Fruit fly (Drosophila melanogaster) whole organism, embryonic: ENCODE data around the gene CG13603.

Experiments used
- Adf1 ChIP-seq: fragments of 200-800 bp; sonication (Bioruptor generic); IDR thresholded peaks from 2 replicates; pipeline ENCODE4 v1.3.6; 2022; ENCODE audit warnings: missing biosample characterization, missing genetic modification characterization
- Asciz ChIP-seq: fragments of 200-800 bp; sonication (Bioruptor generic); optimal IDR thresholded peaks from 2 replicates; lab custom pipeline; 2017; ENCODE audit warnings: missing biosample characterization, mild to moderate bottlenecking, missing genetic modification characterization, missing genetic modification reagents
- Atf6 ChIP-seq: fragments of 200-800 bp; sonication (Bioruptor generic); IDR thresholded peaks from 2 replicates; pipeline ENCODE4 v1.3.6; 2022; ENCODE audit warnings: missing biosample characterization, missing genetic modification characterization
- Awh ChIP-seq: fragments of 200-800 bp; sonication (Bioruptor generic); IDR thresholded peaks from 2 replicates; pipeline ENCODE4, ENCODE4 v1.3.6; 2022; ENCODE audit warnings: missing biosample characterization, missing genetic modification characterization
- Blimp-1 ChIP-seq: fragments of 200-800 bp; sonication (Bioruptor generic); optimal IDR thresholded peaks from 3 replicates; lab custom pipeline; 2018; ENCODE audit warnings: missing biosample characterization, missing genetic modification characterization, mild to moderate bottlenecking, moderate library complexity, missing genetic modification reagents
- CG10543 ChIP-seq: fragments of 200-800 bp; sonication (Bioruptor generic); optimal IDR thresholded peaks from 3 replicates; lab custom pipeline; 2017; ENCODE audit warnings: missing biosample characterization, mild to moderate bottlenecking, missing genetic modification characterization, moderate library complexity
- CG12659 ChIP-seq: fragments of 200-800 bp; sonication (Bioruptor generic); optimal IDR thresholded peaks from 3 replicates; lab custom pipeline; 2017; ENCODE audit warnings: mild to moderate bottlenecking, missing biosample characterization, missing genetic modification reagents, missing genetic modification characterization
- CG12769 ChIP-seq: fragments of 200-800 bp; sonication (Bioruptor generic); optimal IDR thresholded peaks from 2 replicates; lab custom pipeline; 2019; ENCODE audit warnings: missing biosample characterization, mild to moderate bottlenecking, missing genetic modification characterization, moderate library complexity
- CG13775 ChIP-seq: fragments of 200-800 bp; sonication (Bioruptor generic); optimal IDR thresholded peaks from 3 replicates; lab custom pipeline; 2017; ENCODE audit warnings: missing biosample characterization, mild to moderate bottlenecking, missing genetic modification characterization
- CG15011 ChIP-seq: fragments of 200-800 bp; sonication (Bioruptor generic); optimal IDR thresholded peaks from 3 replicates; lab custom pipeline; 2018; ENCODE audit warnings: missing biosample characterization, mild to moderate bottlenecking, missing genetic modification characterization
- CG15601 ChIP-seq: fragments of 200-800 bp; sonication (Bioruptor generic); optimal IDR thresholded peaks from 3 replicates; lab custom pipeline; 2019; ENCODE audit warnings: missing biosample characterization, mild to moderate bottlenecking, missing genetic modification characterization, moderate library complexity
- CG17328 ChIP-seq: fragments of 200-800 bp; sonication (Bioruptor generic); IDR thresholded peaks from 2 replicates; pipeline ENCODE4 v1.3.6; 2022; ENCODE audit warnings: missing biosample characterization, missing genetic modification characterization
- CG18764 ChIP-seq: fragments of 200-800 bp; sonication (Bioruptor generic); optimal IDR thresholded peaks from 3 replicates; lab custom pipeline; 2016; ENCODE audit warnings: missing biosample characterization, missing genetic modification characterization
- CG2120 ChIP-seq: fragments of 200-800 bp; sonication (Bioruptor generic); optimal IDR thresholded peaks from 3 replicates; lab custom pipeline; 2016; ENCODE audit warnings: missing biosample characterization, missing genetic modification characterization
- CG2199 ChIP-seq: fragments of 200-800 bp; sonication (Bioruptor generic); IDR thresholded peaks from 3 replicates; pipeline ENCODE4 v1.3.6; 2022; ENCODE audit warnings: missing biosample characterization, missing genetic modification characterization
- CG34224 ChIP-seq: fragments of 200-800 bp; sonication (Bioruptor generic); IDR thresholded peaks from 3 replicates; pipeline ENCODE4 v1.3.6; 2022; ENCODE audit warnings: missing biosample characterization, missing genetic modification characterization; ENCODE audit not compliant: partially characterized antibody
- CG34376 ChIP-seq: fragments of 200-800 bp; sonication (Bioruptor generic); optimal IDR thresholded peaks from 2 replicates; lab custom pipeline; 2018; ENCODE audit warnings: missing biosample characterization, mild to moderate bottlenecking, missing genetic modification characterization
- CG4282 ChIP-seq: fragments of 200-800 bp; sonication (Bioruptor generic); optimal IDR thresholded peaks from 2 replicates; lab custom pipeline; 2016; ENCODE audit warnings: missing biosample characterization, missing genetic modification characterization
- CG4730 ChIP-seq: fragments of 200-800 bp; sonication (Bioruptor generic); IDR thresholded peaks from 2 replicates; pipeline ENCODE4 v1.3.6; 2022; ENCODE audit warnings: missing biosample characterization, missing genetic modification characterization
- CG7745 ChIP-seq: fragments of 200-800 bp; sonication (Bioruptor generic); optimal IDR thresholded peaks from 2 replicates; lab custom pipeline; 2018; ENCODE audit warnings: missing biosample characterization, mild to moderate bottlenecking, missing genetic modification characterization, moderate library complexity
- Fer1 ChIP-seq: fragments of 200-800 bp; sonication (Bioruptor generic); optimal IDR thresholded peaks from 2 replicates; lab custom pipeline; 2017; ENCODE audit warnings: missing biosample characterization, mild to moderate bottlenecking, missing genetic modification characterization
- HHEX ChIP-seq: fragments of 200-800 bp; sonication (Bioruptor generic); optimal IDR thresholded peaks from 3 replicates; lab custom pipeline; 2017; ENCODE audit warnings: missing biosample characterization, mild to moderate bottlenecking, missing genetic modification characterization, missing genetic modification reagents
- HmgZ ChIP-seq: fragments of 200-800 bp; sonication (Bioruptor generic); optimal IDR thresholded peaks from 2 replicates; lab custom pipeline; 2018; ENCODE audit warnings: missing biosample characterization, mild to moderate bottlenecking, missing genetic modification characterization
- Hr78 ChIP-seq, 2 experiments: fragments of 200-800 bp in 1 of 2; fragments of >200 bp in 1 of 2; sonication (Bioruptor generic) in 1 of 2; optimal IDR thresholded peaks; 2 replicates each; lab custom pipeline; 2017 to 2019; ENCODE audit warnings: missing biosample characterization in 2 of 2, missing genetic modification characterization in 2 of 2, mild to moderate bottlenecking in 1 of 2, moderate library complexity in 1 of 2
- Med ChIP-seq: fragments of 200-800 bp; sonication (Bioruptor generic); peaks from one replicate; lab custom pipeline; 2016; ENCODE audit warnings: missing biosample characterization, missing genetic modification characterization, mild to moderate bottlenecking, inconsistent platforms, moderate library complexity
- Oli ChIP-seq: fragments of 200-800 bp; sonication (Bioruptor generic); optimal IDR thresholded peaks from 2 replicates; lab custom pipeline; 2018; ENCODE audit warnings: missing biosample characterization, mild to moderate bottlenecking, missing genetic modification characterization, moderate library complexity
- Ptx1 ChIP-seq: fragments of 200-800 bp; sonication (Bioruptor generic); IDR thresholded peaks from 2 replicates; pipeline ENCODE4 v1.3.6; 2022; ENCODE audit warnings: missing biosample characterization, missing genetic modification characterization
- Sry-β ChIP-seq: fragments of 200-800 bp; sonication (Bioruptor generic); optimal IDR thresholded peaks from 2 replicates; lab custom pipeline; 2018; ENCODE audit warnings: missing biosample characterization, mild to moderate bottlenecking, missing genetic modification characterization, moderate library complexity
- Vsx1 ChIP-seq: fragments of 200-800 bp; sonication (Bioruptor generic); optimal IDR thresholded peaks from 2 replicates; lab custom pipeline; 2017; ENCODE audit warnings: missing biosample characterization, mild to moderate bottlenecking, missing genetic modification characterization, missing genetic modification reagents
- az2 ChIP-seq: fragments of 200-800 bp; sonication (Bioruptor generic); optimal IDR thresholded peaks from 3 replicates; lab custom pipeline; 2016; ENCODE audit warnings: missing biosample characterization, missing genetic modification characterization
- crol ChIP-seq: fragments of 200-800 bp; sonication (Bioruptor generic); IDR thresholded peaks from 2 replicates; pipeline ENCODE4 v1.3.6; 2022; ENCODE audit warnings: missing biosample characterization, missing genetic modification characterization
- emc ChIP-seq: fragments of 200-800 bp; sonication (Bioruptor generic); optimal IDR thresholded peaks from 2 replicates; lab custom pipeline; 2016; ENCODE audit warnings: missing biosample characterization, missing genetic modification characterization
- gce ChIP-seq: fragments of 200-800 bp; sonication (Bioruptor generic); IDR thresholded peaks from 3 replicates; pipeline ENCODE4 v1.3.6; 2022; ENCODE audit warnings: missing biosample characterization, missing genetic modification characterization
- insv ChIP-seq, 2 experiments: fragments of 200-800 bp; sonication (Bioruptor generic); optimal IDR thresholded peaks; 3 replicates each; lab custom pipeline; 2016 to 2018; ENCODE audit warnings: missing biosample characterization in 2 of 2, missing genetic modification characterization in 2 of 2
- kni ChIP-seq: fragments of 200-800 bp; sonication (Bioruptor generic); optimal IDR thresholded peaks from 3 replicates; lab custom pipeline; 2017; ENCODE audit warnings: mild to moderate bottlenecking, missing biosample characterization, missing genetic modification reagents, missing genetic modification characterization
- nerfin-1 ChIP-seq: fragments of 200-800 bp; sonication (Bioruptor generic); optimal IDR thresholded peaks from 3 replicates; lab custom pipeline; 2019; ENCODE audit warnings: missing biosample characterization, mild to moderate bottlenecking, missing genetic modification characterization, moderate library complexity
- nom ChIP-seq: fragments of 200-800 bp; sonication (Bioruptor generic); optimal IDR thresholded peaks from 2 replicates; lab custom pipeline; 2017; ENCODE audit warnings: missing biosample characterization, missing genetic modification characterization, mild to moderate bottlenecking, moderate library complexity, missing genetic modification reagents
- pho ChIP-seq: fragments of 200-800 bp; sonication (Bioruptor generic); optimal IDR thresholded peaks from 2 replicates; lab custom pipeline; 2016; ENCODE audit warnings: missing biosample characterization, missing genetic modification characterization
- salm ChIP-seq: fragments of 200-800 bp; sonication (Bioruptor generic); optimal IDR thresholded peaks from 2 replicates; lab custom pipeline; 2018; ENCODE audit warnings: missing biosample characterization, mild to moderate bottlenecking, missing genetic modification characterization
- sd ChIP-seq: fragments of 200-800 bp; sonication (Bioruptor generic); optimal IDR thresholded peaks from 3 replicates; lab custom pipeline; 2018; ENCODE audit warnings: missing biosample characterization, mild to moderate bottlenecking, missing genetic modification characterization, moderate library complexity
- sr ChIP-seq: fragments of 200-800 bp; sonication (Bioruptor generic); IDR thresholded peaks from 3 replicates; pipeline ENCODE4 v1.3.6; 2022; ENCODE audit warnings: missing biosample characterization, missing genetic modification characterization
- trem ChIP-seq: fragments of 200-800 bp; optimal IDR thresholded peaks from 3 replicates; lab custom pipeline; 2019; ENCODE audit warnings: missing biosample characterization, mild to moderate bottlenecking, missing genetic modification characterization, moderate library complexity
- twi ChIP-seq: fragments of 200-800 bp; optimal IDR thresholded peaks from 2 replicates; lab custom pipeline; 2019; ENCODE audit warnings: missing biosample characterization, mild to moderate bottlenecking, missing genetic modification characterization, moderate library complexity
- wor ChIP-seq: fragments of 200-800 bp; sonication (Bioruptor generic); IDR thresholded peaks from 2 replicates; pipeline ENCODE4 v1.3.6; 2022; ENCODE audit warnings: missing biosample characterization, missing genetic modification characterization
- yki ChIP-seq: fragments of >200 bp; optimal IDR thresholded peaks from 3 replicates; lab custom pipeline; 2018

Gene CG13603

DNA sequence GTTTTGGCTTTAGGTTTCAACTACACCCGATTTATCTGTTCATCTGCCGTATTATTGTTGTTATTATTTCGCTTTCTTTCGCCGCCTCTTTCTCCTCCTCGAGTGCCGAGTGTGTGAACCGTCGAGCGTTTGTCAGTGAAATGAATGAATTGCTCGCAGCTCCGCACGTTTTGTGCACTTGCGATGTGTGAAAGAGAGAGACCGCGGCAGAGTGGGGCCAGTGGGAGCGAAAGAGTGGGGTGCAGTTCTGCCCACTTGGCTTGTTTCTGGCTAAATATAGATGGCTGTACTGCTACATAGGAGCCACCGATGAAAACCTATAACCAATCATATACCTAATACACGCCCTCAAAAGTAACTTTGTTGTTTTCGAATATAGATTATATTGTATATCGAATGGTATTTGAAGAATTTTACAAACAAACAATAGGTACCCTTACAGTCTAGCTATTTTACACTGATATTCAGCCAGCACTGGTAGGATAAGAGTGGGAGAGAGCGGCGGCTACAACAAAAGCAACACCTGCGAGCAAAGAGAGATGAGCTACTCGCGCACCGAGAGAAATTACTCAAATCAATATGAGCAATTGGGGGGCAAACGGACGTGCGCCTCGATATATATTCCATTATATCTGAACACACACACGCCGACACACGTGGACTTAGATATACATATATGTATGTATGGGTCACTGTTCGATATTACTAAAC lies 20.2 kb upstream of the CG13603 start (continued):
- peak; percentile 13 for TF ChIP-seq HmgZ (tag; lab: Kevin White, UChicago)
- no peak for TF ChIP-seq CG13775
- TF ChIP-seq CG12659 (GFP tag; lab: Kevin White, UChicago), result peak; percentile 26
- TF ChIP-seq Oli (tag; lab: Kevin White, UChicago), result peak; percentile 7

DNA sequence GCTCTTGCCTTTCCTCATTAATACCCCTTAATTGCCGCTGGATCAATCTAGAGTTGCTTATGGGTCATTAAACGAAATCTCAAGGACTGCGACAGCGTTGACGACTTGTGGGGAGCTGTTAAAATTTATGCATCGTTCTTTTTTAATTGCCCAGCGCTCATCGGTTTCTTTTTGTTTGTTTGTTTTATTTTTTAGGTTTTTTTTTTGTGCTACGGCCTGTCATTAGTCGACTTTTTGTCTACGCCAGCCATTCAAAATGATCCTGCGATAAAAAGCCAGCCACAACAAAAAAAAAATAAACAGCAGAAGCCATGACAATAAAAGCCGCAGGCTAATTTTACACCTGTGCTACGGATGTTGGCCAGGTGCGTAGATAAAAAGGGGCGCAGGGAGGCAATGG lies 17.6 kb upstream of the CG13603 start:
- TF ChIP-seq CG2120 (GFP tag; lab: Kevin White, UChicago), result no peak
- TF ChIP-seq nom (GFP tag; lab: Kevin White, UChicago), result peak; percentile 87
- TF ChIP-seq CG2199 (GFP tag; lab: Robert Waterston, UW), result 0 out of 3 replicates have a peak, but pooled peaks have one; percentile 18

DNA sequence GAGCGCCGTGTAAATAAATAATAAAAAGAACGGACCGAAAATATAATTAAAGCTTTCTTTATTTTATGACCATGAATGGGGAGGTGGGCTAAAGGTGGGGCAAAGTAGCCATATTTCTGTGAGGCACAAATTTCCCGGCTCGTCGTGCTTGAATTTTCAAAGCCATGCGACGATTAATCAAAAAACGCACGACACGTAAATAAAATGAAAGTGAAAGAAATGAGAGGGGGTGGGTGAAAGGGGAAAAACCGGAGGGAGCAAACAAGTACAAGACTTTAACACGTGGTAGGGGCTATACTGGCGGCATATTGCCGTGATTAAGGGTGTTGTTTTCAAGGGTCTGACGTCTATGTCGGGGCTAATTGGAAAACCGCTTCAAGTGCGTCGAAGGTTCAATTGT lies 14.8 kb upstream of the CG13603 start:
- TF ChIP-seq Med (GFP tag; lab: Kevin White, UChicago), result peak; percentile 5
- TF ChIP-seq CG4730 (GFP tag; lab: Robert Waterston, UW), result no peak
- TF ChIP-seq CG10543 (GFP tag; lab: Kevin White, UChicago), result peak; percentile 16
- no peak for TF ChIP-seq CG4282 (GFP tag; lab: Kevin White, UChicago)
- TF ChIP-seq insv (GFP tag; optimal IDR thresholded peaks at IDR 0.05; lab: Kevin White, UChicago), result peak in 1 of 2 experiments; percentile 46
- TF ChIP-seq twi (tag; lab: Kevin White, UChicago), result peak; percentile 72
- TF ChIP-seq crol (GFP tag; lab: Robert Waterston, UW), result peak; percentile 71
- TF ChIP-seq Hr78 (GFP tag; optimal IDR thresholded peaks at IDR 0.05; lab: Kevin White, UChicago), result peak in 1 of 2 experiments; percentile 10
- TF ChIP-seq salm, result no peak
- no peak for TF ChIP-seq yki
- TF ChIP-seq Ptx1 (GFP tag; lab: Robert Waterston, UW), result no peak
- TF ChIP-seq pho (GFP tag; lab: Kevin White, UChicago), result no peak
- no peak for TF ChIP-seq Atf6 (GFP tag; lab: Robert Waterston, UW)
- TF ChIP-seq CG15601 (tag; lab: Kevin White, UChicago), result no peak
- no peak for TF ChIP-seq CG17328 (GFP tag; lab: Robert Waterston, UW)
- TF ChIP-seq sd (tag; lab: Kevin White, UChicago), result peak; percentile 41
- TF ChIP-seq Sry-β (GFP tag; lab: Kevin White, UChicago), result no peak
- no peak for TF ChIP-seq CG7745 (tag; lab: Kevin White, UChicago)
- TF ChIP-seq CG34376 (GFP tag; lab: Kevin White, UChicago), result no peak
- no peak for TF ChIP-seq Awh (GFP tag; lab: Robert Waterston, UW)
- no peak for TF ChIP-seq trem
- TF ChIP-seq CG18764 (GFP tag; lab: Kevin White, UChicago), result no peak
- TF ChIP-seq Blimp-1 (GFP tag; lab: Kevin White, UChicago), result peak; percentile 85
- no peak for TF ChIP-seq CG15011 (GFP tag; lab: Kevin White, UChicago)
- TF ChIP-seq CG34224 (GFP tag; lab: Robert Waterston, UW), result no peak
- TF ChIP-seq az2 (GFP tag; lab: Kevin White, UChicago), result no peak
- no peak for TF ChIP-seq Adf1 (GFP tag; lab: Robert Waterston, UW)
- peak; percentile 41 for TF ChIP-seq CG12769 (tag; lab: Kevin White, UChicago)
- TF ChIP-seq gce, result no peak
- TF ChIP-seq HHEX (GFP tag; lab: Kevin White, UChicago), result no peak
- no peak for TF ChIP-seq Asciz (GFP tag; lab: Kevin White, UChicago)
- TF ChIP-seq nerfin-1, result no peak
- TF ChIP-seq emc (GFP tag; lab: Kevin White, UChicago), result no peak
- TF ChIP-seq wor (GFP tag; lab: Robert Waterston, UW), result no peak
- TF ChIP-seq Fer1 (GFP tag; lab: Kevin White, UChicago), result no peak
- peak; percentile 47 for TF ChIP-seq kni (GFP tag; lab: Kevin White, UChicago)
- peak; percentile 29 for TF ChIP-seq Vsx1 (GFP tag; lab: Kevin White, UChicago)
- no peak for TF ChIP-seq sr (GFP tag; lab: Robert Waterston, UW)
